Worm (Caenorhabditis elegans) whole organism, L4/young adult: ENCODE data around the gene F01G4.4.

Experiments used
- W03F9.2 ChIP-seq: fragments of 150-350 bp; optimal IDR thresholded peaks from 2 replicates; lab custom pipeline; 2014; ENCODE audit warnings: missing biosample characterization, missing genetic modification characterization
- him-1 ChIP-seq: sonication (generic microtip); optimal IDR thresholded peaks from 2 replicates; lab custom pipeline; 2016; ENCODE audit warnings: missing genotype, missing genetic modification reagents, missing genetic modification characterization, missing compliant biosample characterization

ce11 chrIV:11103501-11103900 lies 39.6 kb upstream of the F01G4.4 start:
- TF ChIP-seq him-1 (tag; lab: Kevin White, UChicago) = no peak
- TF ChIP-seq W03F9.2 (tag; lab: Kevin White, UChicago) = no peak
